Worm (Caenorhabditis elegans): ENCODE data around the gene flp-16.

ce11 chrII:13188084-13188483 lies 47.0 kb upstream of the flp-16 start:
- TF ChIP-seq sea-1 (GFP tag; conservative IDR thresholded peaks at IDR 0.05) (no peak), flt-1 (GFP tag; IDR thresholded peaks at IDR 0.05) (no peak), ceh-13 (GFP tag; optimal IDR thresholded peaks at IDR 0.05) (no peak), ama-1 (optimal IDR thresholded peaks at IDR 0.05) (no peak)

Measured in whole organism, early embryonic.